Worm (Caenorhabditis elegans) whole organism, late embryonic: ENCODE data around the gene str-146.

Experiments
- C38D4.7 ChIP-seq: fragments of 200-800 bp; sonication (Bioruptor generic); optimal IDR thresholded peaks from 2 replicates; lab custom pipeline; 2018; ENCODE audit warnings: mild to moderate bottlenecking, missing genetic modification characterization, moderate library complexity, missing compliant biosample characterization
- ceh-22 ChIP-seq: sonication (generic microtip); optimal IDR thresholded peaks from 2 replicates; lab custom pipeline; 2017; ENCODE audit warnings: missing biosample characterization, missing genetic modification characterization
- ceh-31 ChIP-seq: sonication (generic microtip); optimal IDR thresholded peaks from 2 replicates; lab custom pipeline; 2016; ENCODE audit warnings: missing genetic modification characterization, missing compliant biosample characterization
- ceh-9 ChIP-seq: sonication (generic microtip); optimal IDR thresholded peaks from 2 replicates; lab custom pipeline; 2016; ENCODE audit warnings: mild to moderate bottlenecking, missing genetic modification characterization, inconsistent platforms, missing compliant biosample characterization
- elt-2 ChIP-seq: sonication (generic microtip); optimal IDR thresholded peaks from 2 replicates; lab custom pipeline; 2016; ENCODE audit warnings: missing genetic modification reagents, missing genetic modification characterization, missing compliant biosample characterization
- nfya-1 ChIP-seq: sonication (generic microtip); optimal IDR thresholded peaks from 2 replicates; lab custom pipeline; 2017; ENCODE audit warnings: missing genetic modification characterization, mild to moderate bottlenecking, missing compliant biosample characterization, antibody characterized with exemption, moderate library complexity
- pha-4 ChIP-seq: fragments of 150-350 bp; optimal IDR thresholded peaks from 2 replicates; lab custom pipeline; 2018; ENCODE audit warnings: missing biosample characterization, missing genetic modification reagents, missing genetic modification characterization
- rnt-1 ChIP-seq: sonication (generic microtip); optimal IDR thresholded peaks from 2 replicates; lab custom pipeline; 2016; ENCODE audit warnings: missing genetic modification characterization, missing compliant biosample characterization

DNA sequence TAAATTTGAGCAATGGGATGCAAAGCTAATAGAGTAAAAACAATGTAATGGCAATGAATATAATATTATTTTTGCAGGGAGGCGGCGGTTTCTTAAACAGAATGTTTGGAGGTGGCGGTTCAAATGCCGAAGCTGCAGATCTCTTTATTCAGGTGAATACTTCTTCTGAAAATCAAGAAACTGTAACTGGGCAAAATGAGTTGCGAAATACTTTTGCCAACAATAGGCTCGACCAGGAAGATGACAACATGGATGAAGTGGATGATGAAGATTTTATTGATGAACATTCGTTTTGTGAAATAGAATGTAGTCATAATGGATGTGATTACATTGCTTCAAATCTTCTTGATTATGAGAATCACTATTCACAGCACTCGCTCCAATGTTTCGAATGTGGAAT is 35.5 kb upstream of the str-146 start:
- no peak for TF ChIP-seq ceh-22 (tag; lab: Kevin White, UChicago)
- TF ChIP-seq ceh-31 (tag; lab: Kevin White, UChicago) = no peak
- TF ChIP-seq rnt-1 (tag; lab: Kevin White, UChicago) = no peak
- no peak for TF ChIP-seq elt-2 (tag; lab: Kevin White, UChicago)
- TF ChIP-seq nfya-1 (tag; lab: Kevin White, UChicago) = no peak
- no peak for TF ChIP-seq ceh-9 (tag; lab: Kevin White, UChicago)
- TF ChIP-seq pha-4 = no peak
- TF ChIP-seq C38D4.7 = no peak
